Worm (Caenorhabditis elegans) whole organism, L4/young adult: ENCODE data around the gene F56A11.6.

Experiments used
- W03F9.2 ChIP-seq: fragments of 150-350 bp; optimal IDR thresholded peaks from 2 replicates; lab custom pipeline; 2014; ENCODE audit warnings: missing biosample characterization, missing genetic modification characterization
- dao-5 ChIP-seq: sonication (generic microtip); optimal IDR thresholded peaks from 2 replicates; lab custom pipeline; 2016; ENCODE audit warnings: missing genotype, missing genetic modification characterization, moderate library complexity, missing compliant biosample characterization
- him-1 ChIP-seq: sonication (generic microtip); optimal IDR thresholded peaks from 2 replicates; lab custom pipeline; 2016; ENCODE audit warnings: missing genotype, missing genetic modification reagents, missing genetic modification characterization, missing compliant biosample characterization

F56A11.6 gene

ce11 chrIV:604144-604543 lies 22.1 kb upstream of the F56A11.6 start, which contains the start of gene col-102:
TSS of gene col-102 (plus strand) at chrIV:604444.
- no peak for TF ChIP-seq dao-5 (tag; lab: Kevin White, UChicago)
- no peak for TF ChIP-seq him-1
- no peak for TF ChIP-seq W03F9.2 (tag; lab: Kevin White, UChicago)

ce11 chrIV:603543-603942 lies 21.5 kb upstream of the F56A11.6 start, which contains the start of gene prmt-4:
TSS of gene prmt-4 (minus strand) at chrIV:603643.
- TF ChIP-seq W03F9.2 (tag; lab: Kevin White, UChicago) (no peak), dao-5 (tag; lab: Kevin White, UChicago) (no peak), him-1 (no peak)

- TF ChIP-seq W03F9.2 (tag; lab: Kevin White, UChicago) = no peak
- no peak for TF ChIP-seq him-1
- TF ChIP-seq dao-5 (tag; lab: Kevin White, UChicago) = no peak
Observed at ce11 chrIV:601595-601994, 19.6 kb upstream of the F56A11.6 start, which contains the start of gene srt-59. TSS of gene srt-59 (minus strand) at chrIV:601695.

ce11 chrIV:596292-596952 lies 14.4 kb upstream of the F56A11.6 start, which contains the start of the genes C18H7.7 and C18H7.11:
TSS of gene C18H7.7 (minus strand) at chrIV:596392.
TSS of gene C18H7.11 (plus strand) at chrIV:596902.
- no peak for TF ChIP-seq dao-5 (tag; lab: Kevin White, UChicago)
- TF ChIP-seq W03F9.2 (tag; lab: Kevin White, UChicago) = no peak
- no peak for TF ChIP-seq him-1

- TF ChIP-seq him-1 (no peak), W03F9.2 (tag; lab: Kevin White, UChicago) (no peak), dao-5 (tag; lab: Kevin White, UChicago) (no peak)
Observed at ce11 chrIV:594840-595239, 12.8 kb upstream of the F56A11.6 start.

- TF ChIP-seq dao-5 (tag; lab: Kevin White, UChicago) (no peak), W03F9.2 (tag; lab: Kevin White, UChicago) (no peak), him-1 (no peak)
Observed at ce11 chrIV:593029-593428, 11.0 kb upstream of the F56A11.6 start, which contains the start of gene C18H7.4. TSS of gene C18H7.4 (plus strand) at chrIV:593329.

ce11 chrIV:592382-592781 lies 10.4 kb upstream of the F56A11.6 start, which contains the start of gene C18H7.6:
TSS of gene C18H7.6 (minus strand) at chrIV:592485.
- no peak for TF ChIP-seq dao-5 (tag; lab: Kevin White, UChicago)
- TF ChIP-seq him-1 = no peak
- TF ChIP-seq W03F9.2 (tag; lab: Kevin White, UChicago) = no peak

ce11 chrIV:587729-588128 lies 5.7 kb upstream of the F56A11.6 start, which contains the start of gene C18H7.12:
TSS of gene C18H7.12 (minus strand) at chrIV:587829.
- TF ChIP-seq W03F9.2 (tag; lab: Kevin White, UChicago) (no peak), dao-5 (tag; lab: Kevin White, UChicago) (no peak), him-1 (no peak)

ce11 chrIV:584039-584438 lies 2.0 kb upstream of the F56A11.6 start:
- TF ChIP-seq W03F9.2 (tag; lab: Kevin White, UChicago) (no peak), him-1 (no peak)

- no peak for TF ChIP-seq W03F9.2 (tag; lab: Kevin White, UChicago)
- no peak for TF ChIP-seq him-1
- no peak for TF ChIP-seq dao-5 (tag; lab: Kevin White, UChicago)
Observed at ce11 chrIV:580512-580911, 1.5 kb downstream of the F56A11.6 start.

- TF ChIP-seq W03F9.2 (tag; lab: Kevin White, UChicago) (no peak), dao-5 (tag; lab: Kevin White, UChicago) (no peak), him-1 (no peak)
Observed at ce11 chrIV:572487-572886, 9.5 kb downstream of the F56A11.6 start, which contains the start of gene gex-2. TSS of gene gex-2 (plus strand) at chrIV:572769.

ce11 chrIV:570799-571300 lies 11.2 kb downstream of the F56A11.6 start, which contains the start of gene F56A11.5:
TSS of gene F56A11.5 (minus strand) at chrIV:570849.
- no peak for TF ChIP-seq him-1
- TF ChIP-seq W03F9.2 (tag; lab: Kevin White, UChicago) = no peak
- no peak for TF ChIP-seq dao-5 (tag; lab: Kevin White, UChicago)

ce11 chrIV:564000-564399 lies 18.0 kb downstream of the F56A11.6 start:
- no peak for TF ChIP-seq W03F9.2 (tag; lab: Kevin White, UChicago)
- no peak for TF ChIP-seq dao-5 (tag; lab: Kevin White, UChicago)
- TF ChIP-seq him-1 = no peak

ce11 chrIV:563417-563816 lies 18.6 kb downstream of the F56A11.6 start:
- TF ChIP-seq W03F9.2 (tag; lab: Kevin White, UChicago) = no peak
- TF ChIP-seq him-1 = no peak
- no peak for TF ChIP-seq dao-5 (tag; lab: Kevin White, UChicago)
